Fruit fly (Drosophila melanogaster): ENCODE results near the gene Tango4.

The Tango4 gene

dm6 chrX:12028825-12029514, 8.1 kb downstream of the Tango4 start, which contains the start of gene Usp7 (continued):
- TF ChIP-seq cwo (GFP tag; optimal IDR thresholded peaks at IDR 0.05) (no peak), Mad (GFP tag; optimal IDR thresholded peaks at IDR 0.05) (peak; percentile 21), hkb (optimal IDR thresholded peaks at IDR 0.05) (no peak), hkb (GFP tag; IDR thresholded peaks at IDR 0.05) (0 out of 2 replicates have a peak, but pooled peaks have one; percentile 13), NFAT (GFP tag; IDR thresholded peaks at IDR 0.05) (no peak), CG4282 (GFP tag; optimal IDR thresholded peaks at IDR 0.05) (no peak), Sry-δ (GFP tag; optimal IDR thresholded peaks at IDR 0.05) (peak; percentile 80), CG8765 (GFP tag; IDR thresholded peaks at IDR 0.05) (no peak), CG6791 (GFP tag; IDR thresholded peaks at IDR 0.05; ENCODE audit: partially characterized antibody) (peak; percentile 98), CG15073 (GFP tag; optimal IDR thresholded peaks at IDR 0.05) (no peak), CG12299 (tag; optimal IDR thresholded peaks at IDR 0.05) (no peak), hbn (GFP tag; IDR thresholded peaks at IDR 0.05; ENCODE audit: partially characterized antibody) (peak; percentile 91), D19B (GFP tag; optimal IDR thresholded peaks at IDR 0.05) (no peak), nmo (GFP tag; optimal IDR thresholded peaks at IDR 0.05) (peak; percentile 61), cas (GFP tag; IDR thresholded peaks at IDR 0.05) (no peak), CG3407 (GFP tag; optimal IDR thresholded peaks at IDR 0.05) (no peak), maf-S (GFP tag; optimal IDR thresholded peaks at IDR 0.05) (peak; percentile 2), CG1647 (GFP tag; optimal IDR thresholded peaks at IDR 0.05) (no peak), CG1792 (GFP tag; optimal IDR thresholded peaks at IDR 0.05) (no peak), CG18599 (GFP tag; optimal IDR thresholded peaks at IDR 0.05) (no peak), slp2 (GFP tag; optimal IDR thresholded peaks at IDR 0.05) (no peak), pum (GFP tag; optimal IDR thresholded peaks at IDR 0.05) (no peak), Kr (GFP tag; optimal IDR thresholded peaks at IDR 0.05) (no peak), fru (optimal IDR thresholded peaks at IDR 0.05) (no peak), CG11456 (GFP tag; IDR thresholded peaks at IDR 0.05) (no peak), rib (GFP tag; IDR thresholded peaks at IDR 0.05) (no peak), scrt (GFP tag; optimal IDR thresholded peaks at IDR 0.05) (no peak), sim (GFP tag; IDR thresholded peaks at IDR 0.05) (no peak), Dfd (GFP tag; optimal IDR thresholded peaks at IDR 0.05) (no peak), bigmax (GFP tag; optimal IDR thresholded peaks at IDR 0.05) (no peak), Blimp-1 (GFP tag; optimal IDR thresholded peaks at IDR 0.05) (no peak), gt (GFP tag; IDR thresholded peaks at IDR 0.05) (no peak), CG4360 (GFP tag; IDR thresholded peaks at IDR 0.05) (peak; percentile 35; the same call in 1 of the 2 replicates), Hr3 (GFP tag; optimal IDR thresholded peaks at IDR 0.05) (no peak), sens (GFP tag) (peak; percentile 72), unpg (GFP tag; optimal IDR thresholded peaks at IDR 0.05) (no peak), CG12104 (GFP tag; optimal IDR thresholded peaks at IDR 0.05) (no peak), Nf-YB (GFP tag; optimal IDR thresholded peaks at IDR 0.05) (no peak), onecut (GFP tag; IDR thresholded peaks at IDR 0.05) (no peak), CG8290 (GFP tag; optimal IDR thresholded peaks at IDR 0.05) (peak; percentile 83), CG8290 (tag; optimal IDR thresholded peaks at IDR 0.05) (no peak), tx (GFP tag; optimal IDR thresholded peaks at IDR 0.05) (no peak), CG6683 (GFP tag; optimal IDR thresholded peaks at IDR 0.05) (no peak), CG32532 (GFP tag; IDR thresholded peaks at IDR 0.05) (peak; percentile 55; the same call in 1 of the 2 replicates), CG1832 (GFP tag; optimal IDR thresholded peaks at IDR 0.05) (no peak), otp (GFP tag; IDR thresholded peaks at IDR 0.05) (no peak), bcd (GFP tag; optimal IDR thresholded peaks at IDR 0.05) (no peak), crp (GFP tag; optimal IDR thresholded peaks at IDR 0.05) (peak in 1 of 2 experiments; percentile 61), Taf1 (GFP tag; IDR thresholded peaks at IDR 0.05) (no peak), usp (GFP tag; optimal IDR thresholded peaks at IDR 0.05) (no peak), Myb (GFP tag; optimal IDR thresholded peaks at IDR 0.05) (peak; percentile 26), Six4 (GFP tag; optimal IDR thresholded peaks at IDR 0.05) (no peak)

Measured in whole organism, embryonic.